Fruit fly (Drosophila melanogaster) Kc167 (cell line): Measurements from ENCODE around the gene hoip.

Experiments used
- Sin3A ChIP-seq: fragments of >200 bp; optimal IDR thresholded peaks from 2 replicates; lab custom pipeline; 2018; ENCODE audit warnings: missing external identifiers
- psq ChIP-seq: fragments of >200 bp; optimal IDR thresholded peaks from 2 replicates; lab custom pipeline; 2017; ENCODE audit warnings: missing external identifiers

DNA sequence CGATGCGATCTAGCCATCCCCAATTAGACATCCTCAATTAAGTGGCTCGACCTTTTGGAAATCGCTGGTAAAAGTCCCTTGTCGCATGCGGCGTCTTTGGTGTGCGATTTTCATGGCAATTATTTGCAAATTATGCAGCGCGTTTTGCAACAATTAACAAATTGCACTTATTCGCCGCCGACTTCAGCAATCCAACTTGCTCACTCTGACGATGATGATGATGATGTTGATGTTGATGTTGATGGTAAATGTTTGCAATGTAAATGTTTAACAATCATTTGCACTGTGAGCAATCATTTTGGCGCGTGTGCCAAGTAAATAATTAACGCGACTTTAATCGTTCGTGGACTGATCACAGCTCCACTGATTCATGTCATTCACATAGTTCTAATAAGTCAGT is 34.5 kb downstream of the hoip start:
- TF ChIP-seq Sin3A (lab: Kevin White, UChicago) (no peak), psq (lab: Kevin White, UChicago) (no peak)
